Fruit fly (Drosophila melanogaster) whole organism, embryonic: ENCODE measurements around the gene Nse4.

Experiments
- Antp ChIP-seq: fragments of 200-800 bp; sonication (Bioruptor generic); optimal IDR thresholded peaks from 3 replicates; lab custom pipeline; 2016; ENCODE audit warnings: missing biosample characterization, missing genetic modification characterization
- CG10366 ChIP-seq: fragments of 200-800 bp; sonication (Bioruptor generic); IDR thresholded peaks from 2 replicates; pipeline ENCODE4 v1.3.6; 2022; ENCODE audit warnings: missing biosample characterization, missing genetic modification characterization
- CG11398 ChIP-seq: fragments of 200-800 bp; sonication (Bioruptor generic); optimal IDR thresholded peaks from 2 replicates; lab custom pipeline; 2016; ENCODE audit warnings: missing biosample characterization, missing genetic modification characterization
- CG12155 ChIP-seq: fragments of 200-800 bp; sonication (Bioruptor generic); optimal IDR thresholded peaks from 3 replicates; lab custom pipeline; 2016; ENCODE audit warnings: missing biosample characterization, missing genetic modification characterization
- CG12391 ChIP-seq: fragments of 200-800 bp; sonication (Bioruptor generic); optimal IDR thresholded peaks from 3 replicates; lab custom pipeline; 2018; ENCODE audit warnings: missing biosample characterization, mild to moderate bottlenecking, missing genetic modification characterization, moderate library complexity
- CG13287 ChIP-seq: fragments of 200-800 bp; sonication (Bioruptor generic); IDR thresholded peaks from 2 replicates; pipeline ENCODE4 v1.3.6; 2022; ENCODE audit warnings: missing biosample characterization, missing genetic modification characterization; ENCODE audit not compliant: partially characterized antibody
- CG14667 ChIP-seq: fragments of 200-800 bp; sonication (Bioruptor generic); IDR thresholded peaks from 2 replicates; pipeline ENCODE4 v1.3.6; 2022; ENCODE audit warnings: missing biosample characterization, missing genetic modification characterization
- CG15011 ChIP-seq: fragments of 200-800 bp; sonication (Bioruptor generic); optimal IDR thresholded peaks from 3 replicates; lab custom pipeline; 2018; ENCODE audit warnings: missing biosample characterization, mild to moderate bottlenecking, missing genetic modification characterization
- CG15514 ChIP-seq: fragments of 200-800 bp; sonication (Bioruptor generic); optimal IDR thresholded peaks from 3 replicates; lab custom pipeline; 2017; ENCODE audit warnings: missing biosample characterization, missing genetic modification characterization, mild to moderate bottlenecking, moderate library complexity, missing genetic modification reagents
- CG15696 ChIP-seq: fragments of 200-800 bp; sonication (Bioruptor generic); optimal IDR thresholded peaks from 2 replicates; lab custom pipeline; 2019; ENCODE audit warnings: missing biosample characterization, mild to moderate bottlenecking, missing genetic modification characterization, moderate library complexity
- CG1647 ChIP-seq: fragments of 200-800 bp; sonication (Bioruptor generic); optimal IDR thresholded peaks from 3 replicates; lab custom pipeline; 2016; ENCODE audit warnings: missing biosample characterization, missing genetic modification characterization
- CG16813 ChIP-seq: fragments of 200-800 bp; sonication (Bioruptor generic); IDR thresholded peaks from 3 replicates; pipeline ENCODE4 v1.3.6; 2022; ENCODE audit warnings: missing biosample characterization, missing genetic modification characterization; ENCODE audit not compliant: partially characterized antibody
- CG17361 ChIP-seq: fragments of 200-800 bp; sonication (Bioruptor generic); IDR thresholded peaks from 3 replicates; pipeline ENCODE4 v1.3.6; 2022; ENCODE audit warnings: missing biosample characterization, missing genetic modification characterization
- CG17829 ChIP-seq: fragments of 200-800 bp; optimal IDR thresholded peaks from 2 replicates; lab custom pipeline; 2019; ENCODE audit warnings: missing biosample characterization, mild to moderate bottlenecking, missing genetic modification characterization, moderate library complexity
- CG30431 ChIP-seq: fragments of 200-800 bp; sonication (Bioruptor generic); optimal IDR thresholded peaks from 2 replicates; lab custom pipeline; 2017; ENCODE audit warnings: missing biosample characterization, missing genetic modification characterization
- CG32772 ChIP-seq: fragments of 200-800 bp; sonication (Bioruptor generic); IDR thresholded peaks from 2 replicates; pipeline ENCODE4 v1.3.6; 2022; ENCODE audit warnings: missing biosample characterization, missing genetic modification characterization
- CG4404 ChIP-seq: fragments of 200-800 bp; sonication (Bioruptor generic); IDR thresholded peaks from 2 replicates; pipeline ENCODE4 v1.3.6; 2022; ENCODE audit warnings: missing biosample characterization, missing genetic modification characterization
- CG6254 ChIP-seq: fragments of 200-800 bp; sonication (Bioruptor generic); optimal IDR thresholded peaks from 3 replicates; lab custom pipeline; 2017; ENCODE audit warnings: mild to moderate bottlenecking, missing biosample characterization, missing genetic modification reagents, missing genetic modification characterization
- CG7556 ChIP-seq: fragments of 200-800 bp; sonication (Bioruptor generic); optimal IDR thresholded peaks from 2 replicates; lab custom pipeline; 2017; ENCODE audit warnings: missing biosample characterization, mild to moderate bottlenecking, missing genetic modification characterization
- CoRest ChIP-seq: fragments of 200-800 bp; sonication (Bioruptor generic); optimal IDR thresholded peaks from 3 replicates; lab custom pipeline; 2018; ENCODE audit warnings: missing biosample characterization, mild to moderate bottlenecking, missing genetic modification characterization, moderate library complexity
- Dref ChIP-seq: fragments of 200-800 bp; sonication (Bioruptor generic); IDR thresholded peaks from 2 replicates; pipeline ENCODE4 v1.3.6; 2022; ENCODE audit warnings: missing biosample characterization, missing genetic modification characterization
- Drgx ChIP-seq: fragments of 200-800 bp; sonication (Bioruptor generic); IDR thresholded peaks from 2 replicates; pipeline ENCODE4 v1.3.6; 2022; ENCODE audit warnings: missing biosample characterization, missing genetic modification characterization
- E2f2 ChIP-seq: fragments of 200-800 bp; sonication (Bioruptor generic); IDR thresholded peaks from 2 replicates; pipeline ENCODE4 v1.3.6; 2022; ENCODE audit warnings: missing biosample characterization, missing genetic modification characterization
- ERR ChIP-seq: fragments of 200-800 bp; sonication (Bioruptor generic); optimal IDR thresholded peaks from 2 replicates; lab custom pipeline; 2016; ENCODE audit warnings: missing biosample characterization, missing genetic modification characterization
- GATAe ChIP-seq: fragments of 200-800 bp; sonication (Bioruptor generic); conservative IDR thresholded peaks from 2 replicates; pipeline ENCODE4 v1.3.6; 2022; ENCODE audit warnings: missing biosample characterization, missing genetic modification characterization
- HLH3B ChIP-seq: fragments of 200-800 bp; sonication (Bioruptor generic); IDR thresholded peaks from 2 replicates; pipeline ENCODE4 v1.3.6; 2022; ENCODE audit warnings: missing biosample characterization, missing genetic modification characterization
- Hey ChIP-seq: fragments of 200-800 bp; sonication (Bioruptor generic); optimal IDR thresholded peaks from 3 replicates; lab custom pipeline; 2018; ENCODE audit warnings: missing biosample characterization, mild to moderate bottlenecking, missing genetic modification characterization
- Hmr ChIP-seq: fragments of 200-800 bp; sonication (Bioruptor generic); optimal IDR thresholded peaks from 3 replicates; lab custom pipeline; 2017; ENCODE audit warnings: mild to moderate bottlenecking, missing biosample characterization, missing genetic modification reagents, missing genetic modification characterization
- Hsf ChIP-seq: fragments of 200-800 bp; sonication (Bioruptor generic); optimal IDR thresholded peaks from 3 replicates; lab custom pipeline; 2016; ENCODE audit warnings: missing biosample characterization, missing genetic modification characterization
- Ptx1 ChIP-seq: fragments of 200-800 bp; sonication (Bioruptor generic); IDR thresholded peaks from 2 replicates; pipeline ENCODE4 v1.3.6; 2022; ENCODE audit warnings: missing biosample characterization, missing genetic modification characterization
- Rfx ChIP-seq: fragments of 200-800 bp; sonication (Bioruptor generic); IDR thresholded peaks from 2 replicates; pipeline ENCODE4 v1.3.6; 2022; ENCODE audit warnings: missing biosample characterization, missing genetic modification characterization
- Six4 ChIP-seq: fragments of 200-800 bp; sonication (Bioruptor generic); optimal IDR thresholded peaks from 2 replicates; lab custom pipeline; 2016; ENCODE audit warnings: missing biosample characterization, missing genetic modification characterization
- ara ChIP-seq: fragments of 200-800 bp; sonication (Bioruptor generic); IDR thresholded peaks from 2 replicates; pipeline ENCODE4 v1.3.6; 2022; ENCODE audit warnings: missing biosample characterization, missing genetic modification characterization
- ash1 ChIP-seq: fragments of 200-800 bp; sonication (Bioruptor generic); optimal IDR thresholded peaks from 2 replicates; lab custom pipeline; 2018; ENCODE audit warnings: missing biosample characterization, mild to moderate bottlenecking, missing genetic modification characterization
- crp ChIP-seq, 2 experiments: fragments of 200-800 bp; sonication (Bioruptor generic); optimal IDR thresholded peaks; 2 replicates in 1 of 2; 3 replicates in 1 of 2; lab custom pipeline; 2017; ENCODE audit warnings: missing biosample characterization in 2 of 2, missing genetic modification characterization in 2 of 2, mild to moderate bottlenecking in 1 of 2, moderate library complexity in 1 of 2
- dimm ChIP-seq: fragments of 200-800 bp; sonication (Bioruptor generic); IDR thresholded peaks from 2 replicates; pipeline ENCODE4 v1.3.6; 2022; ENCODE audit warnings: missing biosample characterization, missing genetic modification characterization
- dmrt11E ChIP-seq: fragments of 200-800 bp; sonication (Bioruptor generic); optimal IDR thresholded peaks from 3 replicates; lab custom pipeline; 2018; ENCODE audit warnings: missing biosample characterization, mild to moderate bottlenecking, missing genetic modification characterization, moderate library complexity
- gsb ChIP-seq: fragments of 200-800 bp; sonication (Bioruptor generic); IDR thresholded peaks from 2 replicates; pipeline ENCODE4 v1.3.6; 2022; ENCODE audit warnings: missing biosample characterization, missing genetic modification characterization
- gsb-n ChIP-seq: fragments of 200-800 bp; sonication (Bioruptor generic); optimal IDR thresholded peaks from 3 replicates; lab custom pipeline; 2018; ENCODE audit warnings: missing biosample characterization, mild to moderate bottlenecking, missing genetic modification characterization
- her ChIP-seq: fragments of 200-800 bp; sonication (Bioruptor generic); optimal IDR thresholded peaks from 2 replicates; lab custom pipeline; 2016; ENCODE audit warnings: missing biosample characterization, missing genetic modification characterization
- lilli ChIP-seq: fragments of 200-800 bp; sonication (Bioruptor generic); optimal IDR thresholded peaks from 3 replicates; lab custom pipeline; 2016; ENCODE audit warnings: missing biosample characterization, missing genetic modification characterization
- lola ChIP-seq, 3 experiments: fragments of >200 bp in 2 of 3; fragments of 200-800 bp in 1 of 3; sonication (Bioruptor generic) in 1 of 3; optimal IDR thresholded peaks; 2 replicates each; lab custom pipeline; 2017 to 2019; ENCODE audit warnings: missing biosample characterization in 3 of 3, missing genetic modification characterization in 3 of 3, mild to moderate bottlenecking in 1 of 3, moderate library complexity in 1 of 3
- pfk ChIP-seq: fragments of 200-800 bp; sonication (Bioruptor generic); optimal IDR thresholded peaks from 2 replicates; lab custom pipeline; 2018; ENCODE audit warnings: missing biosample characterization, mild to moderate bottlenecking, missing genetic modification characterization, moderate library complexity
- pzg ChIP-seq: fragments of 200-800 bp; sonication (Bioruptor generic); optimal IDR thresholded peaks from 3 replicates; lab custom pipeline; 2018; ENCODE audit warnings: missing biosample characterization, mild to moderate bottlenecking, missing genetic modification characterization, moderate library complexity
- repo ChIP-seq: fragments of 200-800 bp; sonication (Bioruptor generic); optimal IDR thresholded peaks from 2 replicates; lab custom pipeline; 2016; ENCODE audit warnings: missing biosample characterization, missing genetic modification characterization
- slbo ChIP-seq: fragments of 200-800 bp; sonication (Bioruptor generic); IDR thresholded peaks from 2 replicates; pipeline ENCODE4 v1.3.6; 2022; ENCODE audit warnings: missing biosample characterization, missing genetic modification characterization
- tio ChIP-seq: fragments of 200-800 bp; sonication (Bioruptor generic); optimal IDR thresholded peaks from 2 replicates; lab custom pipeline; 2017; ENCODE audit warnings: missing biosample characterization, missing genetic modification characterization, inconsistent platforms
- vfl ChIP-seq: fragments of 200-800 bp; sonication (Bioruptor generic); optimal IDR thresholded peaks from 2 replicates; lab custom pipeline; 2016; ENCODE audit warnings: missing biosample characterization, missing genetic modification characterization
- zen ChIP-seq: fragments of 200-800 bp; sonication (Bioruptor generic); optimal IDR thresholded peaks from 3 replicates; lab custom pipeline; 2018; ENCODE audit warnings: missing biosample characterization, mild to moderate bottlenecking, missing genetic modification characterization, moderate library complexity

Gene Nse4

DNA sequence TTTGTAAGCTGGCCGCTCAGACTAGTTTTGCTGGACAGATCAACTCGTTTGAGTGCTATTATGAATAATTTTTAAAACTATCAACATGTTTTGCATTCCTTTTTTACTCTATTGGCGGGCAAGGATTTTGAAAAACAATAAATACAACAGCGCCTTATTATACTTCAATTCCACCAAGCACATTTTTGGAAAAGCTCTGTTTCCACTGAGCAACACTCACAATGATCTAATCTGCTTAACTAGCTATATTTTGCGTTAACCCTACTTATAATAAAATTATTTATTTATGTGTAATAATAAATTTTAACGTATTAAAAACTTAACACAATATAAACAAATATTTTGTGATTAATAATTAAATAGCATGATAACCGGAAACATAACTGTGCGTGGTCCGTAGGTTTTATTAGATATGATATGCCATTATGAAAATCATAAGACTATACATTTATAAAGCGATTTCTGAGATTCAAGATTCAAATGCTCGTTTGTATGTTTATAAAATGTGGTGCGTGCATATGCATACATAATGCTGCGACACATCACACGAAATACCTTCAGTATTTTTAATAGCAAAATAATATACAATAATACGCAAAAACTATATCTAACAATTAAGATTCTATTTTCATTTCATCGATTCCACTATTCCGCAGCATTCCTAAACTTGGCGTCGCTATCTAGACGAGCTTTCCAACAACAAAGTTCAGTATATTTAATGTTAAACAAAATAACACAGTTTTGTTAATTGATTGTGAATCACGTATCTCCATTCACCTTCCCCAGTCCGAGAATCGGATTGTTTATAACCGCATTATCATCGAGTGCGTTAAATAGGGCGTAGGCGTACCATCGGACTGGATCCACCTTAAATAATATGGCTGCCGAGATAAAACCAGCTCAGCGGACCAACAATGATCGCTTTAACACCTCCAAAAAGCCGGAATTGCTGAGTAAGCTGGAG, 16.3 kb upstream of the Nse4 start, which contains the start of the genes pie and Wdfy2 (continued):
- no peak for TF ChIP-seq GATAe
- TF ChIP-seq CG15011 (GFP tag; lab: Kevin White, UChicago), result no peak
- no peak for TF ChIP-seq CG4404 (GFP tag; lab: Robert Waterston, UW)
- TF ChIP-seq Hmr, result no peak
- TF ChIP-seq CG14667, result no peak
- no peak for TF ChIP-seq gsb
- TF ChIP-seq lola (GFP tag; optimal IDR thresholded peaks at IDR 0.05; lab: Kevin White, UChicago), result peak in 2 of 3 experiments; percentile 14 to 94
- TF ChIP-seq Rfx (GFP tag; lab: Robert Waterston, UW), result 0 out of 2 replicates have a peak, but pooled peaks have one; percentile 13
- TF ChIP-seq lilli (GFP tag; lab: Kevin White, UChicago), result no peak
- peak; percentile 15 for TF ChIP-seq zen
- TF ChIP-seq Antp (GFP tag; lab: Kevin White, UChicago), result no peak
- no peak for TF ChIP-seq Drgx (GFP tag; lab: Robert Waterston, UW)
- no peak for TF ChIP-seq tio (GFP tag; lab: Kevin White, UChicago)
- TF ChIP-seq Hsf, result no peak
- TF ChIP-seq Six4, result no peak
- TF ChIP-seq CG10366 (GFP tag; lab: Robert Waterston, UW), result no peak
- TF ChIP-seq Ptx1 (GFP tag; lab: Robert Waterston, UW), result 0 out of 2 replicates have a peak, but pooled peaks have one; percentile 28
- TF ChIP-seq CG7556 (GFP tag; lab: Kevin White, UChicago), result no peak
- TF ChIP-seq vfl (GFP tag; lab: Kevin White, UChicago), result no peak
- TF ChIP-seq dimm, result no peak
- no peak for TF ChIP-seq ash1
- no peak for TF ChIP-seq repo (GFP tag; lab: Kevin White, UChicago)
- TF ChIP-seq CG17829 (tag; lab: Kevin White, UChicago), result no peak
- TF ChIP-seq CG16813, result no peak
- no peak for TF ChIP-seq CG11398 (GFP tag; lab: Kevin White, UChicago)
- peak; percentile 35 for TF ChIP-seq pzg (GFP tag; lab: Kevin White, UChicago)
- TF ChIP-seq Hey, result no peak
- peak; percentile 8 for TF ChIP-seq dmrt11E (tag; lab: Kevin White, UChicago)
- peak; percentile 79 for TF ChIP-seq E2f2 (GFP tag; lab: Robert Waterston, UW)
- no peak for TF ChIP-seq ERR (GFP tag; lab: Kevin White, UChicago)
- TF ChIP-seq her (GFP tag; lab: Kevin White, UChicago), result no peak
- peak; percentile 80 for TF ChIP-seq pfk (GFP tag; lab: Kevin White, UChicago)
- TF ChIP-seq CG15696, result no peak
- TF ChIP-seq ara (GFP tag; lab: Robert Waterston, UW), result no peak
- TF ChIP-seq crp (GFP tag; optimal IDR thresholded peaks at IDR 0.05; lab: Kevin White, UChicago), result no peak
- no peak for TF ChIP-seq CG30431
- no peak for TF ChIP-seq HLH3B (GFP tag; lab: Robert Waterston, UW)
- TF ChIP-seq CG15514 (GFP tag; lab: Kevin White, UChicago), result peak; percentile 22
- TF ChIP-seq CG12391, result peak; percentile 9
- no peak for TF ChIP-seq CG12155 (GFP tag; lab: Kevin White, UChicago)
- TF ChIP-seq CG13287 (GFP tag; lab: Robert Waterston, UW), result no peak
- no peak for TF ChIP-seq gsb-n (tag; lab: Kevin White, UChicago)
- peak; percentile 47 for TF ChIP-seq Dref (GFP tag; lab: Robert Waterston, UW)
- TF ChIP-seq CoRest (tag; lab: Kevin White, UChicago), result peak; percentile 28
- no peak for TF ChIP-seq CG6254 (GFP tag; lab: Kevin White, UChicago)
- peak; percentile 56; the same call in 1 of the 3 replicates for TF ChIP-seq CG17361 (GFP tag; lab: Robert Waterston, UW)
- 0 out of 2 replicates have a peak, but pooled peaks have one; percentile 22 for TF ChIP-seq slbo
- TF ChIP-seq CG32772 (GFP tag; lab: Robert Waterston, UW), result no peak
- no peak for TF ChIP-seq CG1647 (GFP tag; lab: Kevin White, UChicago)
